In the genomic region with DNA sequence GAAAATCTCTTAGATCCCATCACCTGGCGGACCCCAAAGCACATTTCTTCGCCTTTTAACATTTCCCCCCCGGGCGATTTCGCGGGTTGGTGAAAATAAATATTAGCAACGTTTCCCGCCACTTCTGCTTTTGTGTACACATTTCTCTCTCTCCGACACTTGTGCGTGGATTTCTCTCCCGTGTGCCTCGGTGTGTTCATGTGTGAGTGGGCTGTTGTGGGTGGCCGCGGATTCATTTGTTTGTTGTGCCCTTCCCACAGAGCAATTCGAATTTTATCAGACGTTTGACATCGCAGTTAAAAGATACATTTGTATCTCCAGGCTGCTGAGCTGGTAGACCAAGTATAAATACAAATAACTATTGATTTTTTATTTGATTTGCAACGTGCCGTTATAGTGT, we compare ENCODE assay signal across 1 fruit fly cellular context.
A peak's percentile ranks its signal among the peaks of the same experiment; 100 is the strongest.
TF ChIP-seq lines count a peak whose summit lies in the region.

No protein-coding gene starts in this region.

TF ChIP-seq in whole organism, embryonic, 481 proteins besides CTCF, POLR2A, EP300 and RAD21 (continued from another document):
- TF ChIP-seq gsb-n (tag; optimal IDR thresholded peaks at IDR 0.05; lab: Kevin White, UChicago), result no peak
- no peak for TF ChIP-seq Sry-δ (GFP tag; optimal IDR thresholded peaks at IDR 0.05; lab: Kevin White, UChicago)
- TF ChIP-seq CG13287 (GFP tag; IDR thresholded peaks at IDR 0.05; lab: Robert Waterston, UW; ENCODE audit: partially characterized antibody), result peak; percentile 6; the same call in 1 of the 2 replicates
- TF ChIP-seq CG3281 (GFP tag; optimal IDR thresholded peaks at IDR 0.05; lab: Kevin White, UChicago), result no peak
- TF ChIP-seq CG2120 (GFP tag; optimal IDR thresholded peaks at IDR 0.05; lab: Kevin White, UChicago), result peak; percentile 51
- TF ChIP-seq scrt (GFP tag; optimal IDR thresholded peaks at IDR 0.05; lab: Kevin White, UChicago), result no peak
- peak; percentile 20; the same call in 1 of the 2 replicates for TF ChIP-seq CG16779 (GFP tag; IDR thresholded peaks at IDR 0.05; lab: Robert Waterston, UW)
- TF ChIP-seq nerfin-1 (tag; optimal IDR thresholded peaks at IDR 0.05; lab: Kevin White, UChicago), result peak; percentile 65
- TF ChIP-seq jigr1 (GFP tag; IDR thresholded peaks at IDR 0.05; lab: Robert Waterston, UW), result no peak
- TF ChIP-seq crol (GFP tag; IDR thresholded peaks at IDR 0.05; lab: Robert Waterston, UW), result 0 out of 2 replicates have a peak, but pooled peaks have one; percentile 41
- no peak for TF ChIP-seq fd96Cb (tag; optimal IDR thresholded peaks at IDR 0.05; lab: Kevin White, UChicago)
- TF ChIP-seq pnt (GFP tag; optimal IDR thresholded peaks at IDR 0.05; lab: Kevin White, UChicago), result no peak
- no peak; the same call in 2 of the 3 replicates for TF ChIP-seq CG34224 (GFP tag; IDR thresholded peaks at IDR 0.05; lab: Robert Waterston, UW; ENCODE audit: partially characterized antibody)
- TF ChIP-seq CG6765 (GFP tag; optimal IDR thresholded peaks at IDR 0.05; lab: Kevin White, UChicago), result no peak
- TF ChIP-seq Dip2 (GFP tag; IDR thresholded peaks at IDR 0.05; lab: Robert Waterston, UW), result no peak
- no peak for TF ChIP-seq Mes4 (GFP tag; optimal IDR thresholded peaks at IDR 0.05; lab: Kevin White, UChicago)
- TF ChIP-seq phol (tag; optimal IDR thresholded peaks at IDR 0.05; lab: Kevin White, UChicago), result no peak
- peak; percentile 27 for TF ChIP-seq Hmr (GFP tag; optimal IDR thresholded peaks at IDR 0.05; lab: Kevin White, UChicago)
- TF ChIP-seq CG31441 (GFP tag; IDR thresholded peaks at IDR 0.05; lab: Robert Waterston, UW), result no peak
- TF ChIP-seq Hr3 (GFP tag; optimal IDR thresholded peaks at IDR 0.05; lab: Kevin White, UChicago), result no peak
- 0 out of 2 replicates have a peak, but pooled peaks have one; percentile 26 for TF ChIP-seq CG3847 (GFP tag; IDR thresholded peaks at IDR 0.05; lab: Robert Waterston, UW)
- TF ChIP-seq sima (GFP tag; optimal IDR thresholded peaks at IDR 0.05; lab: Kevin White, UChicago), result no peak
- TF ChIP-seq CG8924 (tag; optimal IDR thresholded peaks at IDR 0.05; lab: Kevin White, UChicago), result no peak
- TF ChIP-seq CG13424 (tag; optimal IDR thresholded peaks at IDR 0.05; lab: Kevin White, UChicago), result peak; percentile 26
- TF ChIP-seq cwo (GFP tag; optimal IDR thresholded peaks at IDR 0.05; lab: Kevin White, UChicago), result peak; percentile 7
- no peak for TF ChIP-seq HmgD (GFP tag; optimal IDR thresholded peaks at IDR 0.05; lab: Kevin White, UChicago)
